Fruit fly (Drosophila melanogaster) whole organism, adult: ENCODE measurements around the gene aay.
A peak's percentile ranks its signal among the peaks of the same experiment; 100 is the strongest.

Experiments
- CG1620 ChIP-seq: fragments of 200-800 bp; sonication (Bioruptor generic); optimal IDR thresholded peaks from 2 replicates; lab custom pipeline; 2016; ENCODE audit warnings: missing biosample characterization, missing genetic modification characterization
- CG33017 ChIP-seq: fragments of 200-800 bp; sonication (Bioruptor generic); optimal IDR thresholded peaks from 2 replicates; lab custom pipeline; 2018; ENCODE audit warnings: missing biosample characterization, mild to moderate bottlenecking, missing genetic modification characterization, moderate library complexity
- CG7045 ChIP-seq: fragments of 200-800 bp; sonication (Bioruptor generic); optimal IDR thresholded peaks from 2 replicates; lab custom pipeline; 2017; ENCODE audit warnings: missing biosample characterization, mild to moderate bottlenecking, missing genetic modification characterization
- Hr96 ChIP-seq: fragments of 200-800 bp; sonication (Bioruptor generic); optimal IDR thresholded peaks from 2 replicates; lab custom pipeline; 2016; ENCODE audit warnings: missing biosample characterization, missing genetic modification characterization
- Mnt ChIP-seq: fragments of 200-800 bp; sonication (Bioruptor generic); optimal IDR thresholded peaks from 2 replicates; lab custom pipeline; 2016; ENCODE audit warnings: missing biosample characterization, mild to moderate bottlenecking, missing genetic modification characterization
- bab1 ChIP-seq: fragments of 200-800 bp; sonication (Bioruptor generic); optimal IDR thresholded peaks from 3 replicates; lab custom pipeline; 2019; ENCODE audit warnings: missing biosample characterization, mild to moderate bottlenecking, missing genetic modification characterization, moderate library complexity
- cic ChIP-seq: fragments of 200-800 bp; sonication (Bioruptor generic); optimal IDR thresholded peaks from 2 replicates; lab custom pipeline; 2017; ENCODE audit warnings: missing biosample characterization, mild to moderate bottlenecking, missing genetic modification characterization, moderate library complexity
- cnc ChIP-seq, 2 experiments: fragments of >200 bp; optimal IDR thresholded peaks; 2 replicates each; lab custom pipeline; 2017
- tj ChIP-seq: fragments of 200-800 bp; sonication (Bioruptor generic); optimal IDR thresholded peaks from 3 replicates; lab custom pipeline; 2017; ENCODE audit warnings: missing biosample characterization, mild to moderate bottlenecking, missing genetic modification characterization, moderate library complexity

DNA sequence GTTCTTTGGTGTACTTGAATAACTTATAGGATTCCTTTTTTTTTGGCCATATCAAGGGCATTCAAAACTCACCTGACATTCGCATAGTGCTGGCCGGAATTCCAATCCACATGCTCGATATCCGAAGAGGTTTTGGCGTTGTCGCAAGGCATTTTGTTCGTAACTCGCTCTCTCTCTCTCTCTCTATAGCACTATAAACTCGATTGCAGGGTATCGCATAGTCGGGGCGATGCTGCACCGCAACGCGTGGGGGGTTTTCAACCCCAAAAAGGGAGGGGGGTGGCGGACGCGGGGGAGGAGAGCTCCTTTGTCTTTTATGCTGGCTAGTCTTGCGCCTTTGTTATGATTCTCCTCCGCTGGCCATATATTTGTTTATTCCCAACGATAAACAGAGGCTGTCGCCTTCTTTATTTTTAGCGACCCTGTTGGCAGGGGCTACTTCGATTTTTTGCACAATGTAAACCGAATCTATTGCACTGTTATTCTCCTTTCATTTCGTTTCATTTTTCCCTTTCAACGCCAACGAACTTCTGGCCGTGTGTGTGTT is 24.5 kb upstream of the aay start:
- TF ChIP-seq bab1 (GFP tag; lab: Kevin White, UChicago) (no peak), CG7045 (GFP tag; lab: Kevin White, UChicago) (peak; percentile 45), Mnt (GFP tag; lab: Kevin White, UChicago) (no peak), tj (GFP tag; lab: Kevin White, UChicago) (no peak), CG1620 (GFP tag; lab: Kevin White, UChicago) (no peak), cic (GFP tag; lab: Kevin White, UChicago) (no peak), cnc (optimal IDR thresholded peaks at IDR 0.05; lab: Kevin White, UChicago) (no peak), Hr96 (GFP tag; lab: Kevin White, UChicago) (no peak), CG33017 (no peak)
